Fruit fly (Drosophila melanogaster) whole organism: Measurements from ENCODE around the gene Drsl1.

Experiments used
- CG8478 ChIP-seq: fragments of >200 bp; optimal IDR thresholded peaks from 2 replicates; lab custom pipeline; 2018; ENCODE audit warnings: inconsistent platforms
- EcR ChIP-seq, 2 experiments: fragments of >200 bp; optimal IDR thresholded peaks; 2 replicates each; lab custom pipeline; 2017; ENCODE audit warnings: missing biosample characterization in 2 of 2, missing genetic modification characterization in 2 of 2, missing genetic modification reagents in 2 of 2
- psq ChIP-seq: fragments of >200 bp; optimal IDR thresholded peaks from 2 replicates; lab custom pipeline; 2017
- usp ChIP-seq: fragments of >200 bp; optimal IDR thresholded peaks from 2 replicates; lab custom pipeline; 2017; ENCODE audit warnings: missing biosample characterization, missing genetic modification characterization, mixed read lengths

DNA sequence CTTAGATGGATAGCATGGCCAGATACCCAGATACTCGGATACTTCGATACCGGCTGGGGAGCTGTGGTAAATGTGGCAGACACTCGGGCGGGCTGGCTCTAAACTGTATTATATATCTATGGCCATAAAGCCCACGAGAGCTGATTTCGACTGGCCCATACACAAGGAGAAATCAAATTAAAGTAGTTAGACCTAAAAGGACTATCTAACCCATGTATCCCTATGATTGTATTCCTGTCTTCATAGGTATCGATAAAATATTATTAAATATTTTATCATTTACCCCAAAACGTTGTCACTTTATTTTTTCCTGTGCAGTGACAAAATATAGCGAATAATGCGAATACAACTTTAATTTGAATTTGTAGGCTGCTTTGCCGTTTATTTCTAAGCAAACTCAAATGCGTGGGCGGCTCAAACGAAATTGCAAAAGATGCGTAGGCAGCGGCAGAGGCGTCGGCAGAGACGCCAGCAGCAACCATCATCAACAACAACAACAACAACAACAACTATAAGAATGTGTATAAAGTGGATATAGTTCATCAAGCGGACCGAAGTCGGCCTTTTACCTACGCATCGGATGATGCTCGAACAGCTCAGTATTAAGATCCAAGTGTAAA, 46.4 kb upstream of the Drsl1 start:
- TF ChIP-seq psq (lab: Kevin White, UChicago) (no peak), usp (GFP tag; lab: Kevin White, UChicago) (no peak), CG8478 (lab: Kevin White, UChicago) (no peak), EcR (GFP tag; optimal IDR thresholded peaks at IDR 0.05; lab: Kevin White, UChicago) (no peak)
